In the genomic region with DNA sequence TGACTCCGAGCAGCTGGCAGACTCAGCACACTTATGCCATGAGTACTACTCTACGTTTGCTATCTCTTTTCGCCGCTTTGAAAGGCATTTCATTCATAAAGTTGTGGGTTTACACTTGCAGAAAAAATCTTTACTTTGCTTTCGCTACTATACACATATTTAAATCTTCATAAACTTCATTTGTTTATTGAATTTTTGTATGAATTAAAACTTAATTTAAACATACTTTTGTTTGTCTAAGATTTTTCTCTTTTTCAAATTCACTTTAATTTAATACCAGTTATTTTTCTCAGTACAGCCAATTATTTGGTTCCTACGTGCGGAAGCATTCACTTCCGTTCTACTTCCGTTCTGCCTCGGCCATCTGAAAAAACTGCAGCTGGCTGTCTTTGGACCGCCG, we compare ENCODE assay signal across 4 fruit fly cellular contexts.
TF ChIP-seq lines count a peak whose summit lies in the region.

No protein-coding gene starts in this region.

- no peak for TF ChIP-seq CTCF in whole organism, embryonic (GFP tag; optimal IDR thresholded peaks at IDR 0.05; lab: Kevin White, UChicago)

TF ChIP-seq in whole organism, embryonic, 481 proteins besides CTCF, POLR2A, EP300 and RAD21 (continues in another document):
- TF ChIP-seq CG1832 (GFP tag; optimal IDR thresholded peaks at IDR 0.05; lab: Kevin White, UChicago) (peak; percentile 19), CG7928 (GFP tag; optimal IDR thresholded peaks at IDR 0.05; lab: Kevin White, UChicago) (no peak), danr (GFP tag; IDR thresholded peaks at IDR 0.05; lab: Robert Waterston, UW) (no peak), pum (GFP tag; optimal IDR thresholded peaks at IDR 0.05; lab: Kevin White, UChicago) (peak; percentile 55), HHEX (GFP tag; optimal IDR thresholded peaks at IDR 0.05; lab: Kevin White, UChicago) (peak; percentile 44), Ravus (GFP tag; IDR thresholded peaks at IDR 0.05; lab: Robert Waterston, UW) (no peak), Ets65A (GFP tag; lab: Kevin White, UChicago) (no peak), CG2678 (tag; optimal IDR thresholded peaks at IDR 0.05; lab: Kevin White, UChicago) (peak; percentile 78), ham (GFP tag; IDR thresholded peaks at IDR 0.05; lab: Robert Waterston, UW) (no peak), CG5245 (GFP tag; optimal IDR thresholded peaks at IDR 0.05; lab: Kevin White, UChicago) (peak; percentile 69), Sry-δ (GFP tag; optimal IDR thresholded peaks at IDR 0.05; lab: Kevin White, UChicago) (peak; percentile 12), C15 (GFP tag; IDR thresholded peaks at IDR 0.05; lab: Robert Waterston, UW) (no peak), ssp (GFP tag; IDR thresholded peaks at IDR 0.05; lab: Robert Waterston, UW) (0 out of 2 replicates have a peak, but pooled peaks have one; percentile 35), CG9932 (GFP tag; IDR thresholded peaks at IDR 0.05; lab: Robert Waterston, UW) (no peak), CG4854 (GFP tag; optimal IDR thresholded peaks at IDR 0.05; lab: Kevin White, UChicago) (peak; percentile 41), D19A (tag; optimal IDR thresholded peaks at IDR 0.05; lab: Kevin White, UChicago) (peak; percentile 72), CG8281 (tag; optimal IDR thresholded peaks at IDR 0.05; lab: Kevin White, UChicago) (peak; percentile 1), CG4707 (GFP tag; optimal IDR thresholded peaks at IDR 0.05; lab: Kevin White, UChicago) (no peak), dpn (GFP tag; optimal IDR thresholded peaks at IDR 0.05; lab: Kevin White, UChicago) (peak; percentile 41 to 61), az2 (GFP tag; optimal IDR thresholded peaks at IDR 0.05; lab: Kevin White, UChicago) (peak; percentile 72), CG11456 (GFP tag; IDR thresholded peaks at IDR 0.05; lab: Robert Waterston, UW) (no peak), fru (optimal IDR thresholded peaks at IDR 0.05; lab: Kevin White, UChicago) (no peak)

TF ChIP-seq in whole organism, prepupa, 60 proteins besides CTCF, POLR2A, EP300 and RAD21 (continues in another document):
- TF ChIP-seq lz (GFP tag; optimal IDR thresholded peaks at IDR 0.05; lab: Kevin White, UChicago) (peak; percentile 24), CG8319 (GFP tag; optimal IDR thresholded peaks at IDR 0.05; lab: Kevin White, UChicago) (no peak), CG8119 (GFP tag; IDR thresholded peaks at IDR 0.05; lab: Robert Waterston, UW) (no peak), salr (GFP tag; optimal IDR thresholded peaks at IDR 0.05; lab: Kevin White, UChicago) (peak in 1 of 2 experiments; percentile 6), CG4318 (GFP tag; optimal IDR thresholded peaks at IDR 0.05; lab: Kevin White, UChicago) (no peak), fd85E (GFP tag; optimal IDR thresholded peaks at IDR 0.05; lab: Kevin White, UChicago) (no peak), achi (GFP tag; optimal IDR thresholded peaks at IDR 0.05; lab: Kevin White, UChicago) (peak; percentile 36), Gug (GFP tag; IDR thresholded peaks at IDR 0.05; lab: Robert Waterston, UW) (0 out of 2 replicates have a peak, but pooled peaks have one; percentile 12), Eip75B (GFP tag; optimal IDR thresholded peaks at IDR 0.05; lab: Kevin White, UChicago) (peak; percentile 11), CG34406 (GFP tag; optimal IDR thresholded peaks at IDR 0.05; lab: Kevin White, UChicago) (peak; percentile 50), CG32006 (GFP tag; optimal IDR thresholded peaks at IDR 0.05; lab: Kevin White, UChicago) (peak; percentile 9), CG11902 (GFP tag; optimal IDR thresholded peaks at IDR 0.05; lab: Kevin White, UChicago) (no peak), vri (GFP tag; optimal IDR thresholded peaks at IDR 0.05; lab: Kevin White, UChicago) (no peak), CG31627 (GFP tag; optimal IDR thresholded peaks at IDR 0.05; lab: Kevin White, UChicago) (peak; percentile 7), pdm3 (GFP tag; optimal IDR thresholded peaks at IDR 0.05; lab: Kevin White, UChicago) (peak; percentile 32), CG10631 (GFP tag; optimal IDR thresholded peaks at IDR 0.05; lab: Kevin White, UChicago) (peak; percentile 4), topi (GFP tag; optimal IDR thresholded peaks at IDR 0.05; lab: Kevin White, UChicago) (peak; percentile 37), CG15336 (GFP tag; IDR thresholded peaks at IDR 0.05; lab: Robert Waterston, UW) (peak; percentile 20; the same call in 1 of the 2 replicates), Met (GFP tag; optimal IDR thresholded peaks at IDR 0.05; lab: Kevin White, UChicago) (peak; percentile 56), Hr38 (GFP tag; optimal IDR thresholded peaks at IDR 0.05; lab: Kevin White, UChicago) (no peak), CG10669 (GFP tag; optimal IDR thresholded peaks at IDR 0.05; lab: Kevin White, UChicago) (peak; percentile 27), CG6792 (GFP tag; optimal IDR thresholded peaks at IDR 0.05; lab: Kevin White, UChicago) (peak; percentile 26)

TF ChIP-seq in whole organism, pupa, 21 proteins besides CTCF, POLR2A, EP300 and RAD21:
- no peak for TF ChIP-seq CG34367 (tag; optimal IDR thresholded peaks at IDR 0.05; lab: Kevin White, UChicago)
- no peak for TF ChIP-seq fd96Ca (GFP tag; IDR thresholded peaks at IDR 0.05; lab: Robert Waterston, UW)
- no peak for TF ChIP-seq gl (tag; optimal IDR thresholded peaks at IDR 0.05; lab: Kevin White, UChicago)
- no peak for TF ChIP-seq Ets98B (GFP tag; IDR thresholded peaks at IDR 0.05; lab: Robert Waterston, UW)
- no peak for TF ChIP-seq D1 (tag; optimal IDR thresholded peaks at IDR 0.05; lab: Kevin White, UChicago)
- peak; percentile 35 for TF ChIP-seq CG9948 (tag; optimal IDR thresholded peaks at IDR 0.05; lab: Kevin White, UChicago)
- no peak for TF ChIP-seq CG10348 (GFP tag; IDR thresholded peaks at IDR 0.05; lab: Robert Waterston, UW)
- TF ChIP-seq Pif1A (GFP tag; optimal IDR thresholded peaks at IDR 0.05; lab: Kevin White, UChicago) = peak; percentile 43
- TF ChIP-seq CG14655 (GFP tag; optimal IDR thresholded peaks at IDR 0.05; lab: Kevin White, UChicago) = peak; percentile 30
- TF ChIP-seq Snoo (tag; optimal IDR thresholded peaks at IDR 0.05; lab: Kevin White, UChicago) = no peak
- TF ChIP-seq CG8159 (tag; optimal IDR thresholded peaks at IDR 0.05; lab: Kevin White, UChicago) = peak; percentile 64
- TF ChIP-seq Pif1B (GFP tag; optimal IDR thresholded peaks at IDR 0.05; lab: Kevin White, UChicago) = no peak
- no peak for TF ChIP-seq CG32121 (GFP tag; IDR thresholded peaks at IDR 0.05; lab: Robert Waterston, UW)
- TF ChIP-seq CG12605 (GFP tag; IDR thresholded peaks at IDR 0.05; lab: Robert Waterston, UW) = peak; percentile 49; the same call in 1 of the 2 replicates
- no peak for TF ChIP-seq rn (GFP tag; IDR thresholded peaks at IDR 0.05; lab: Robert Waterston, UW)
- TF ChIP-seq CG8301 (tag; optimal IDR thresholded peaks at IDR 0.05; lab: Kevin White, UChicago) = peak; percentile 25
- TF ChIP-seq CG4496 (GFP tag; IDR thresholded peaks at IDR 0.05; lab: Robert Waterston, UW) = 0 out of 3 replicates have a peak, but pooled peaks have one; percentile 44
- no peak for TF ChIP-seq EcR (GFP tag; optimal IDR thresholded peaks at IDR 0.05; lab: Kevin White, UChicago)
- TF ChIP-seq CG17806 (tag; optimal IDR thresholded peaks at IDR 0.05; lab: Kevin White, UChicago) = peak; percentile 44
- peak; percentile 46 for TF ChIP-seq CG15710 (tag; optimal IDR thresholded peaks at IDR 0.05; lab: Kevin White, UChicago)
- TF ChIP-seq CG13204 (GFP tag; optimal IDR thresholded peaks at IDR 0.05; lab: Kevin White, UChicago) = no peak

TF ChIP-seq in whole organism, wandering third instar larva, 38 proteins besides CTCF, POLR2A, EP300 and RAD21:
- TF ChIP-seq Jra (GFP tag; optimal IDR thresholded peaks at IDR 0.05; lab: Kevin White, UChicago) (no peak), ey (GFP tag; optimal IDR thresholded peaks at IDR 0.05; lab: Kevin White, UChicago) (peak; percentile 8), Hr83 (GFP tag; optimal IDR thresholded peaks at IDR 0.05; lab: Kevin White, UChicago; ENCODE audit: poor library complexity, severe bottlenecking) (no peak), Sp1 (GFP tag; optimal IDR thresholded peaks at IDR 0.05; lab: Kevin White, UChicago) (peak; percentile 38), h (GFP tag; optimal IDR thresholded peaks at IDR 0.05; lab: Kevin White, UChicago) (peak; percentile 26), foxo (GFP tag; optimal IDR thresholded peaks at IDR 0.05; lab: Kevin White, UChicago) (peak in 1 of 2 experiments; percentile 59), rgr (GFP tag; optimal IDR thresholded peaks at IDR 0.05; lab: Kevin White, UChicago) (peak; percentile 3), lola (GFP tag; optimal IDR thresholded peaks at IDR 0.05; lab: Kevin White, UChicago) (no peak), dl (GFP tag; optimal IDR thresholded peaks at IDR 0.05; lab: Kevin White, UChicago; ENCODE audit: insufficient read depth in 1 of 2, partially characterized antibody in 2 of 2) (no peak), Hnf4 (GFP tag; optimal IDR thresholded peaks at IDR 0.05; lab: Kevin White, UChicago) (no peak), OdsH (GFP tag; optimal IDR thresholded peaks at IDR 0.05; lab: Kevin White, UChicago) (peak; percentile 35), woc (GFP tag; optimal IDR thresholded peaks at IDR 0.05; lab: Kevin White, UChicago) (peak; percentile 25), br (GFP tag; optimal IDR thresholded peaks at IDR 0.05; lab: Kevin White, UChicago) (peak; percentile 2), HLH106 (tag; optimal IDR thresholded peaks at IDR 0.05; lab: Kevin White, UChicago) (peak; percentile 14), fru (GFP tag; optimal IDR thresholded peaks at IDR 0.05; lab: Kevin White, UChicago) (peak; percentile 54), psq (GFP tag; optimal IDR thresholded peaks at IDR 0.05; lab: Kevin White, UChicago) (peak; percentile 48), tai (GFP tag; optimal IDR thresholded peaks at IDR 0.05; lab: Kevin White, UChicago) (peak; percentile 30)

Comparison
In these comparisons a context has a peak if more than half of its experiments do, and no peak if none do; other contexts are left out.
1. Of the 7 proteins assayed by ChIP-seq in both whole organism, embryonic and whole organism, prepupa: peak only in whole organism, embryonic: Blimp-1; only in whole organism, prepupa: Gug and Hr39; in both: Sox102F; in neither: 3.